Worm (Caenorhabditis elegans): ENCODE measurements around the gene ZK896.5.
A peak's percentile ranks its signal among the peaks of the same experiment; 100 is the strongest.

Gene ZK896.5

DNA sequence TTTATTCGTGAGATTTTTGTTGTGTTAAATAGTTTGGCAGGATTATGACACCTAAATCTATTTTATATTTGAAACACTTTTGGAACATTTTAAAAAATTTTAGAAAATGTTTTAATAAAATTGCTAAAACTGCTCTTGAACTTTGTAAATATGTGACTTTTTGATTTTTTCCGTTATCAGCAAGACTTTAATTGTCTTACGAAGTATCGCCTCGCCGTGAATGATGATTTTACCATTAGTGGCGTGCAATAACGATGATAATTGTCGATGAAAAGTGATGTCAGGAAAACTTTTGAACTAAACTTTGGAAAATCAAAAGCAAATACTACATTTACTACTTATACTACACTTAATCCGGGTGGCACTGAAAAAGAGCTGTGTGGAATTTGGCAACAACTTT lies 41.1 kb upstream of the ZK896.5 start:
- TF ChIP-seq R02D3.7 (tag; optimal IDR thresholded peaks at IDR 0.05), result no peak
- TF ChIP-seq ama-1 (optimal IDR thresholded peaks at IDR 0.05), result no peak
- TF ChIP-seq pqm-1 (tag; optimal IDR thresholded peaks at IDR 0.05), result peak; percentile 52
- TF ChIP-seq ceh-82 (tag; optimal IDR thresholded peaks at IDR 0.05), result no peak
- TF ChIP-seq ztf-4 (tag; optimal IDR thresholded peaks at IDR 0.05), result no peak
- TF ChIP-seq mdl-1 (tag; optimal IDR thresholded peaks at IDR 0.05), result no peak
- peak; percentile 33 for TF ChIP-seq skn-1 (tag; optimal IDR thresholded peaks at IDR 0.05)

DNA sequence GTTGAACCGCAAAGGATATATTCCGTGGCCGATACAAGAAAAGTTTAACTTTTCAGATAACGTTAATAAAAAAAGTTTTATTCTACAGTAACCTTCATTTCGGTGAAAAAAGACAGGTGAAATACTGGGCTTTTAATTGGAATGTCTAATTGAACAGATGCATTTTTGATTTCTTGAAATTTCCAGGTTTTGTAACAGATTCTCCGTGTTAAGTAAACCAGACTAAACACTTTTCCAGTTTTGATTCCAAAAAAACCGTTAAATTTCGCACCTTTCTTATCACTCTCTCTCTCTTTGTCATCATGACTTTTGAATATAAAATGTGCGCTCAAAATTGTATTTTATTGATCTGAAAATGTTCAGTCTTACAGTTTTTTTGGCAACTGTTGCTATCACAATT lies 38.8 kb upstream of the ZK896.5 start, which contains the start of gene C32H11.3:
C32H11.3 (plus strand) TSS at position 301 of the 400 bp plus-strand sequence.
- no peak for TF ChIP-seq snpc-4 (tag; optimal IDR thresholded peaks at IDR 0.05)
- TF ChIP-seq nhr-67 (tag; optimal IDR thresholded peaks at IDR 0.05), result no peak
- TF ChIP-seq nhr-12 (tag; optimal IDR thresholded peaks at IDR 0.05), result no peak
- TF ChIP-seq ztf-11 (tag; optimal IDR thresholded peaks at IDR 0.05), result no peak
- no peak for TF ChIP-seq zag-1 (tag; optimal IDR thresholded peaks at IDR 0.05)
- no peak for TF ChIP-seq hmg-11 (tag; optimal IDR thresholded peaks at IDR 0.05)
- no peak for TF ChIP-seq ztf-4 (tag; optimal IDR thresholded peaks at IDR 0.05)
- TF ChIP-seq ceh-16 (tag; optimal IDR thresholded peaks at IDR 0.05), result no peak
- TF ChIP-seq elt-1 (tag; optimal IDR thresholded peaks at IDR 0.05), result no peak
- no peak for TF ChIP-seq nhr-23 (tag; optimal IDR thresholded peaks at IDR 0.05)
- TF ChIP-seq nfya-1 (tag; optimal IDR thresholded peaks at IDR 0.05; ENCODE audit: insufficient read depth), result no peak
- TF ChIP-seq unc-39 (tag; optimal IDR thresholded peaks at IDR 0.05), result no peak
- no peak for TF ChIP-seq ZK546.5 (tag; optimal IDR thresholded peaks at IDR 0.05)
- no peak for TF ChIP-seq eor-1 (tag; optimal IDR thresholded peaks at IDR 0.05)
- TF ChIP-seq sea-2 (GFP tag; optimal IDR thresholded peaks at IDR 0.05), result no peak
- TF ChIP-seq ama-1 (optimal IDR thresholded peaks at IDR 0.05), result no peak
- TF ChIP-seq mml-1 (tag; optimal IDR thresholded peaks at IDR 0.05), result no peak
- no peak for TF ChIP-seq nhr-43 (tag; optimal IDR thresholded peaks at IDR 0.05; ENCODE audit: poor library complexity, severe bottlenecking)
- no peak for TF ChIP-seq daf-12 (tag; optimal IDR thresholded peaks at IDR 0.05)
- TF ChIP-seq pqm-1 (tag; optimal IDR thresholded peaks at IDR 0.05), result no peak

ce11 chrIV:12915479-12915878 lies 36.0 kb upstream of the ZK896.5 start, which contains the start of gene srz-15:
srz-15 (plus strand) TSS chrIV:12915779.
- TF ChIP-seq ceh-9 (tag; optimal IDR thresholded peaks at IDR 0.05) (no peak), ztf-4 (tag; optimal IDR thresholded peaks at IDR 0.05) (no peak), daf-12 (tag; optimal IDR thresholded peaks at IDR 0.05) (no peak), nhr-67 (tag; optimal IDR thresholded peaks at IDR 0.05) (no peak), nhr-77 (tag; optimal IDR thresholded peaks at IDR 0.05) (no peak), nhr-28 (tag; optimal IDR thresholded peaks at IDR 0.05) (no peak), jun-1 (tag; optimal IDR thresholded peaks at IDR 0.05) (no peak), ama-1 (optimal IDR thresholded peaks at IDR 0.05) (no peak), elt-1 (tag; optimal IDR thresholded peaks at IDR 0.05) (no peak), hmg-11 (tag; optimal IDR thresholded peaks at IDR 0.05) (no peak), nfya-1 (tag; optimal IDR thresholded peaks at IDR 0.05; ENCODE audit: insufficient read depth) (no peak), nhr-237 (tag; optimal IDR thresholded peaks at IDR 0.05) (no peak)

ce11 chrIV:12914532-12915019 lies 35.1 kb upstream of the ZK896.5 start, which contains the start of gene irg-6:
irg-6 (minus strand) TSS chrIV:12914969.
- TF ChIP-seq sea-2 (GFP tag; optimal IDR thresholded peaks at IDR 0.05) (no peak), nhr-12 (tag; optimal IDR thresholded peaks at IDR 0.05) (no peak), ztf-11 (tag; optimal IDR thresholded peaks at IDR 0.05) (no peak), nhr-23 (tag; optimal IDR thresholded peaks at IDR 0.05) (no peak), ceh-9 (tag; optimal IDR thresholded peaks at IDR 0.05) (no peak), unc-62 (GFP tag; optimal IDR thresholded peaks at IDR 0.05) (no peak), ceh-16 (tag; optimal IDR thresholded peaks at IDR 0.05) (no peak), nhr-67 (tag; optimal IDR thresholded peaks at IDR 0.05) (no peak)

DNA sequence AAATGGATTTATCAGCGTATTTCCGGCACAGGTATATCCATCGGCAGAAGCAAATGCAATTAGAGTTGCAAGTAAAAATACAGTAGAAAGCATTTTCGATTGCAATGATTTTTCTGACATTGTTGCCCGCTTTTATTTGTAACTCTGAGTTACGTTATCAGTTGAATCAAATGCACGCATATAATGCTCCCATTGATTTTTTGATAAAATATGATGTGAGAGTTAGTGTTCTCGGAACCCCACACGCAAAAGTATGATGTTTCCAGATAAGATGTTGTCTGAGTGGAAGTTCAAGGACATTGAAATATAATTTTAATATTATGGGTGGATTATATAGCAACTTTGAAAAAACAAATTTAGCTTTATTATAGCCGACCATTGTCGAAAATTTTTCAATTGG lies 32.5 kb upstream of the ZK896.5 start, which contains the start of gene K08D8.5:
K08D8.5 (minus strand) TSS at position 140 of the 400 bp plus-strand sequence.
- TF ChIP-seq elt-2 (tag; optimal IDR thresholded peaks at IDR 0.05), result peak; percentile 72
- peak; percentile 51 for TF ChIP-seq pqm-1 (tag; optimal IDR thresholded peaks at IDR 0.05)
- no peak for TF ChIP-seq pha-4 (tag; optimal IDR thresholded peaks at IDR 0.05)

DNA sequence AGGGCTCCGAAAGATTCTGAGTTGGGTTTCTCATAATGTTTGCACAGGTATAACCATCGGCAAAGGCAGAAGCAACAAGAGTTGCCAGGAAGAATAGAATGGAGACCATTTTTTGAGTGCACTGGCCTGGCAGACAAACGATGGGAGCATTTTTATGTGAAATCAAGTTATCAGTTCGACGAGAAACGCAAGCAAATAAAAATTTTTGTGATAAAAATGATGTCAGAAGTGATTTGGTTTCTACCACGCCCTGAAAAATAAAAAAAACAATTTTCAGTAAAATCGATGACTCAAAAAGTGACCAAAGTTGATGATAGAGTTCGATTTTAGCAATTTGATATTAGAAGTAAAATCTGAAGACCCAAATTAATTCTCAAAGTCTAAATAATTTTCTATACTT lies 30.4 kb upstream of the ZK896.5 start, which contains the start of gene K08D8.4:
K08D8.4 (minus strand) TSS at position 128 of the 400 bp plus-strand sequence.
- TF ChIP-seq nhr-77 (tag; optimal IDR thresholded peaks at IDR 0.05) (no peak), nhr-25 (tag; optimal IDR thresholded peaks at IDR 0.05) (no peak), unc-62 (GFP tag; optimal IDR thresholded peaks at IDR 0.05) (no peak), ceh-82 (tag; optimal IDR thresholded peaks at IDR 0.05) (no peak), pqm-1 (tag; optimal IDR thresholded peaks at IDR 0.05) (peak; percentile 73), R02D3.7 (tag; optimal IDR thresholded peaks at IDR 0.05) (no peak), lin-15B (tag; optimal IDR thresholded peaks at IDR 0.05) (no peak), sea-2 (GFP tag; optimal IDR thresholded peaks at IDR 0.05) (no peak), jun-1 (tag; optimal IDR thresholded peaks at IDR 0.05) (no peak), tbx-2 (tag; optimal IDR thresholded peaks at IDR 0.05) (no peak), nhr-67 (tag; optimal IDR thresholded peaks at IDR 0.05) (no peak), pha-4 (tag; optimal IDR thresholded peaks at IDR 0.05) (no peak), elt-2 (tag; optimal IDR thresholded peaks at IDR 0.05) (peak; percentile 78)

Measured in whole organism, L3 larva.